Fruit fly (Drosophila melanogaster) whole organism, embryonic: Measurements from ENCODE around the gene dwg.
A peak's percentile ranks its signal among the peaks of the same experiment; 100 is the strongest.

Experiments used
- Adf1 ChIP-seq: fragments of 200-800 bp; sonication (Bioruptor generic); IDR thresholded peaks from 2 replicates; pipeline ENCODE4 v1.3.6; 2022; ENCODE audit warnings: missing biosample characterization, missing genetic modification characterization
- BEAF-32 ChIP-seq: fragments of 200-800 bp; sonication (Bioruptor generic); optimal IDR thresholded peaks from 3 replicates; lab custom pipeline; 2017; ENCODE audit warnings: missing biosample characterization, missing genetic modification characterization, mild to moderate bottlenecking, moderate library complexity, missing genetic modification reagents
- CG10267 ChIP-seq: fragments of 200-800 bp; sonication (Bioruptor generic); optimal IDR thresholded peaks from 2 replicates; lab custom pipeline; 2018; ENCODE audit warnings: missing biosample characterization, mild to moderate bottlenecking, missing genetic modification characterization, moderate library complexity
- CG11560 ChIP-seq: fragments of 200-800 bp; sonication (Bioruptor generic); IDR thresholded peaks from 3 replicates; pipeline ENCODE4 v1.3.6; 2022; ENCODE audit warnings: missing biosample characterization, missing genetic modification characterization
- CG11696 ChIP-seq: fragments of 200-800 bp; sonication (Bioruptor generic); IDR thresholded peaks from 2 replicates; pipeline ENCODE4 v1.3.6; 2022; ENCODE audit warnings: missing biosample characterization, missing genetic modification characterization
- CG13287 ChIP-seq: fragments of 200-800 bp; sonication (Bioruptor generic); IDR thresholded peaks from 2 replicates; pipeline ENCODE4 v1.3.6; 2022; ENCODE audit warnings: missing biosample characterization, missing genetic modification characterization; ENCODE audit not compliant: partially characterized antibody
- CG15011 ChIP-seq: fragments of 200-800 bp; sonication (Bioruptor generic); optimal IDR thresholded peaks from 3 replicates; lab custom pipeline; 2018; ENCODE audit warnings: missing biosample characterization, mild to moderate bottlenecking, missing genetic modification characterization
- CG15073 ChIP-seq: fragments of 200-800 bp; sonication (Bioruptor generic); optimal IDR thresholded peaks from 2 replicates; lab custom pipeline; 2016; ENCODE audit warnings: missing biosample characterization, missing genetic modification characterization
- CG15514 ChIP-seq: fragments of 200-800 bp; sonication (Bioruptor generic); optimal IDR thresholded peaks from 3 replicates; lab custom pipeline; 2017; ENCODE audit warnings: missing biosample characterization, missing genetic modification characterization, mild to moderate bottlenecking, moderate library complexity, missing genetic modification reagents
- CG16813 ChIP-seq: fragments of 200-800 bp; sonication (Bioruptor generic); IDR thresholded peaks from 3 replicates; pipeline ENCODE4 v1.3.6; 2022; ENCODE audit warnings: missing biosample characterization, missing genetic modification characterization; ENCODE audit not compliant: partially characterized antibody
- CG17568 ChIP-seq: fragments of 200-800 bp; sonication (Bioruptor generic); optimal IDR thresholded peaks from 2 replicates; lab custom pipeline; 2018; ENCODE audit warnings: missing biosample characterization, mild to moderate bottlenecking, missing genetic modification characterization, moderate library complexity
- CG17829 ChIP-seq: fragments of 200-800 bp; optimal IDR thresholded peaks from 2 replicates; lab custom pipeline; 2019; ENCODE audit warnings: missing biosample characterization, mild to moderate bottlenecking, missing genetic modification characterization, moderate library complexity
- CG2712 ChIP-seq: fragments of 200-800 bp; optimal IDR thresholded peaks from 3 replicates; lab custom pipeline; 2019; ENCODE audit warnings: missing biosample characterization, mild to moderate bottlenecking, missing genetic modification characterization, moderate library complexity
- CG2889 ChIP-seq: fragments of 200-800 bp; sonication (Bioruptor generic); IDR thresholded peaks from 3 replicates; pipeline ENCODE4 v1.3.6; 2022; ENCODE audit warnings: missing biosample characterization, missing genetic modification characterization
- CG6765 ChIP-seq: fragments of 200-800 bp; sonication (Bioruptor generic); optimal IDR thresholded peaks from 3 replicates; lab custom pipeline; 2017; ENCODE audit warnings: missing biosample characterization, mild to moderate bottlenecking, missing genetic modification characterization
- CG6854 ChIP-seq: fragments of 200-800 bp; sonication (Bioruptor generic); optimal IDR thresholded peaks from 3 replicates; lab custom pipeline; 2017; ENCODE audit warnings: missing biosample characterization, mild to moderate bottlenecking, missing genetic modification characterization
- CG7556 ChIP-seq: fragments of 200-800 bp; sonication (Bioruptor generic); optimal IDR thresholded peaks from 2 replicates; lab custom pipeline; 2017; ENCODE audit warnings: missing biosample characterization, mild to moderate bottlenecking, missing genetic modification characterization
- Camta ChIP-seq: fragments of 200-800 bp; sonication (Bioruptor generic); optimal IDR thresholded peaks from 2 replicates; lab custom pipeline; 2016; ENCODE audit warnings: missing biosample characterization, missing genetic modification characterization
- CoRest ChIP-seq: fragments of 200-800 bp; sonication (Bioruptor generic); optimal IDR thresholded peaks from 3 replicates; lab custom pipeline; 2018; ENCODE audit warnings: missing biosample characterization, mild to moderate bottlenecking, missing genetic modification characterization, moderate library complexity
- Dp ChIP-seq: fragments of 200-800 bp; sonication (Bioruptor generic); optimal IDR thresholded peaks from 2 replicates; lab custom pipeline; 2018; ENCODE audit warnings: missing biosample characterization, mild to moderate bottlenecking, missing genetic modification characterization, moderate library complexity
- E2f1 ChIP-seq: fragments of 200-800 bp; sonication (Bioruptor generic); IDR thresholded peaks from 2 replicates; pipeline ENCODE4 v1.3.6; 2022; ENCODE audit warnings: missing biosample characterization, missing genetic modification characterization
- Gug ChIP-seq: fragments of 200-800 bp; sonication (Bioruptor generic); IDR thresholded peaks from 4 replicates; pipeline ENCODE4 v1.3.6; 2022; ENCODE audit warnings: missing biosample characterization, missing genetic modification characterization
- HmgD ChIP-seq: fragments of 200-800 bp; sonication (Bioruptor generic); optimal IDR thresholded peaks from 3 replicates; lab custom pipeline; 2016; ENCODE audit warnings: missing biosample characterization, missing genetic modification characterization
- Meics ChIP-seq: fragments of 200-800 bp; sonication (Bioruptor generic); optimal IDR thresholded peaks from 2 replicates; lab custom pipeline; 2017; ENCODE audit warnings: missing biosample characterization, mild to moderate bottlenecking, missing genetic modification characterization
- Myb ChIP-seq: fragments of 200-800 bp; sonication (Bioruptor generic); optimal IDR thresholded peaks from 2 replicates; lab custom pipeline; 2016; ENCODE audit warnings: missing biosample characterization, missing genetic modification characterization
- PHDP ChIP-seq: fragments of 200-800 bp; sonication (Bioruptor generic); optimal IDR thresholded peaks from 3 replicates; lab custom pipeline; 2018; ENCODE audit warnings: missing biosample characterization, mild to moderate bottlenecking, missing genetic modification characterization, moderate library complexity
- Tbp ChIP-seq: fragments of >200 bp; optimal IDR thresholded peaks from 2 replicates; lab custom pipeline; 2018; ENCODE audit warnings: missing biosample characterization, missing genetic modification characterization
- Vsx1 ChIP-seq: fragments of 200-800 bp; sonication (Bioruptor generic); optimal IDR thresholded peaks from 2 replicates; lab custom pipeline; 2017; ENCODE audit warnings: missing biosample characterization, mild to moderate bottlenecking, missing genetic modification characterization, missing genetic modification reagents
- cato ChIP-seq: fragments of 200-800 bp; sonication (Bioruptor generic); optimal IDR thresholded peaks from 2 replicates; lab custom pipeline; 2016; ENCODE audit warnings: missing biosample characterization, missing genetic modification characterization, borderline replicate concordance
- cg ChIP-seq: fragments of 200-800 bp; sonication (Bioruptor generic); optimal IDR thresholded peaks from 3 replicates; lab custom pipeline; 2019; ENCODE audit warnings: missing biosample characterization, mild to moderate bottlenecking, missing genetic modification characterization, moderate library complexity
- corto ChIP-seq: fragments of 200-800 bp; sonication (Bioruptor generic); optimal IDR thresholded peaks from 2 replicates; lab custom pipeline; 2016; ENCODE audit warnings: missing biosample characterization, mild to moderate bottlenecking, missing genetic modification characterization, moderate library complexity
- dpn ChIP-seq, 2 experiments: fragments of 200-800 bp; sonication (Bioruptor generic); optimal IDR thresholded peaks; 3 replicates each; lab custom pipeline; 2016; ENCODE audit warnings: missing biosample characterization in 2 of 2, missing genetic modification characterization in 2 of 2
- fd102C ChIP-seq: fragments of 200-800 bp; sonication (Bioruptor generic); optimal IDR thresholded peaks from 2 replicates; lab custom pipeline; 2018; ENCODE audit warnings: missing biosample characterization, mild to moderate bottlenecking, missing genetic modification characterization, moderate library complexity
- gce ChIP-seq: fragments of 200-800 bp; sonication (Bioruptor generic); IDR thresholded peaks from 3 replicates; pipeline ENCODE4 v1.3.6; 2022; ENCODE audit warnings: missing biosample characterization, missing genetic modification characterization
- grau ChIP-seq: fragments of 200-800 bp; optimal IDR thresholded peaks from 3 replicates; lab custom pipeline; 2019; ENCODE audit warnings: missing biosample characterization, mild to moderate bottlenecking, missing genetic modification characterization, moderate library complexity
- grn ChIP-seq: fragments of 200-800 bp; sonication (Bioruptor generic); optimal IDR thresholded peaks from 3 replicates; lab custom pipeline; 2017; ENCODE audit warnings: missing biosample characterization, missing genetic modification characterization
- gt ChIP-seq: fragments of 200-800 bp; sonication (Bioruptor generic); IDR thresholded peaks from 2 replicates; pipeline ENCODE4 v1.3.6; 2022; ENCODE audit warnings: missing biosample characterization, missing genetic modification characterization
- kni ChIP-seq: fragments of 200-800 bp; sonication (Bioruptor generic); optimal IDR thresholded peaks from 3 replicates; lab custom pipeline; 2017; ENCODE audit warnings: mild to moderate bottlenecking, missing biosample characterization, missing genetic modification reagents, missing genetic modification characterization
- mam ChIP-seq: fragments of 200-800 bp; sonication (Bioruptor generic); optimal IDR thresholded peaks from 3 replicates; lab custom pipeline; 2016; ENCODE audit warnings: missing biosample characterization, missing genetic modification characterization
- nerfin-1 ChIP-seq: fragments of 200-800 bp; sonication (Bioruptor generic); optimal IDR thresholded peaks from 3 replicates; lab custom pipeline; 2019; ENCODE audit warnings: missing biosample characterization, mild to moderate bottlenecking, missing genetic modification characterization, moderate library complexity
- nerfin-2 ChIP-seq: fragments of 200-800 bp; sonication (Bioruptor generic); IDR thresholded peaks from 2 replicates; pipeline ENCODE4 v1.3.6; 2022; ENCODE audit warnings: missing biosample characterization, missing genetic modification characterization; ENCODE audit not compliant: partially characterized antibody
- onecut ChIP-seq: fragments of 200-800 bp; sonication (Bioruptor generic); IDR thresholded peaks from 2 replicates; pipeline ENCODE4 v1.3.6; 2022; ENCODE audit warnings: missing biosample characterization, missing genetic modification characterization
- p53 ChIP-seq: fragments of 200-800 bp; sonication (Bioruptor generic); optimal IDR thresholded peaks from 2 replicates; lab custom pipeline; 2016; ENCODE audit warnings: missing biosample characterization, missing genetic modification characterization
- pfk ChIP-seq: fragments of 200-800 bp; sonication (Bioruptor generic); optimal IDR thresholded peaks from 2 replicates; lab custom pipeline; 2018; ENCODE audit warnings: missing biosample characterization, mild to moderate bottlenecking, missing genetic modification characterization, moderate library complexity
- pzg ChIP-seq: fragments of 200-800 bp; sonication (Bioruptor generic); optimal IDR thresholded peaks from 3 replicates; lab custom pipeline; 2018; ENCODE audit warnings: missing biosample characterization, mild to moderate bottlenecking, missing genetic modification characterization, moderate library complexity
- salm ChIP-seq: fragments of 200-800 bp; sonication (Bioruptor generic); optimal IDR thresholded peaks from 2 replicates; lab custom pipeline; 2018; ENCODE audit warnings: missing biosample characterization, mild to moderate bottlenecking, missing genetic modification characterization
- sna ChIP-seq: fragments of 200-800 bp; sonication (Bioruptor generic); IDR thresholded peaks from 2 replicates; pipeline ENCODE4 v1.3.6; 2022; ENCODE audit warnings: missing biosample characterization, missing genetic modification characterization; ENCODE audit not compliant: partially characterized antibody
- sug ChIP-seq: fragments of 200-800 bp; optimal IDR thresholded peaks from 2 replicates; lab custom pipeline; 2019; ENCODE audit warnings: missing biosample characterization, mild to moderate bottlenecking, missing genetic modification characterization, moderate library complexity
- trem ChIP-seq: fragments of 200-800 bp; optimal IDR thresholded peaks from 3 replicates; lab custom pipeline; 2019; ENCODE audit warnings: missing biosample characterization, mild to moderate bottlenecking, missing genetic modification characterization, moderate library complexity
- wor ChIP-seq: fragments of 200-800 bp; sonication (Bioruptor generic); IDR thresholded peaks from 2 replicates; pipeline ENCODE4 v1.3.6; 2022; ENCODE audit warnings: missing biosample characterization, missing genetic modification characterization

The dwg gene

DNA sequence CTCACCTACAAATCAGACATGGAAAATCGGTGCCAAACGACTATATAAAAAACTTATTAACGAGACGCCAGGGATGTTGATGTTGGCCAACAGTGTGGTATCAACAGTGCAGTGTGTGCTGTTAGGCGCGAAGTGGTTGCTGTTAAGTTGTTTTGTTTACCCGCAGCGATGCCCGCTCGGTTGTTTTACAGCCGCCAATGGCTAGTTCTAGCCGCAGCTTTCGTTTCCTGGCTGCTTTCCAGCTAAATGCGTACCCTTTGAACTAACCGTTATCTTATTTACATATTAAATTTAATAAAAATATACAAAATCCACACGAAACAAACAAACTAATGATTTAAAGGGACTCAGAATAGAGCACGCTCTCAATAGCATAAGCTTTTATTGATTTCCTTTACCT, 11.2 kb downstream of the dwg start, which contains the start of gene crm (continued):
- TF ChIP-seq CG15073 (GFP tag; lab: Kevin White, UChicago) (no peak), pzg (peak; percentile 54), grau (tag; lab: Kevin White, UChicago) (peak; percentile 5), BEAF-32 (GFP tag; lab: Kevin White, UChicago) (peak; percentile 20), sug (tag; lab: Kevin White, UChicago) (peak; percentile 14), fd102C (no peak), pfk (GFP tag; lab: Kevin White, UChicago) (no peak), CG15011 (GFP tag; lab: Kevin White, UChicago) (no peak), salm (no peak), gce (no peak), CG10267 (tag; lab: Kevin White, UChicago) (peak; percentile 0), Myb (GFP tag; lab: Kevin White, UChicago) (peak; percentile 45), CG2712 (tag; lab: Kevin White, UChicago) (peak; percentile 56), CG15514 (GFP tag; lab: Kevin White, UChicago) (peak; percentile 68), Vsx1 (GFP tag; lab: Kevin White, UChicago) (no peak), nerfin-2 (GFP tag; lab: Robert Waterston, UW) (no peak), mam (GFP tag; lab: Kevin White, UChicago) (no peak), Dp (peak; percentile 4), Gug (GFP tag; lab: Robert Waterston, UW) (no peak), nerfin-1 (tag; lab: Kevin White, UChicago) (no peak), trem (tag; lab: Kevin White, UChicago) (peak; percentile 30), p53 (no peak), CG13287 (peak; percentile 26; the same call in 1 of the 2 replicates)

DNA sequence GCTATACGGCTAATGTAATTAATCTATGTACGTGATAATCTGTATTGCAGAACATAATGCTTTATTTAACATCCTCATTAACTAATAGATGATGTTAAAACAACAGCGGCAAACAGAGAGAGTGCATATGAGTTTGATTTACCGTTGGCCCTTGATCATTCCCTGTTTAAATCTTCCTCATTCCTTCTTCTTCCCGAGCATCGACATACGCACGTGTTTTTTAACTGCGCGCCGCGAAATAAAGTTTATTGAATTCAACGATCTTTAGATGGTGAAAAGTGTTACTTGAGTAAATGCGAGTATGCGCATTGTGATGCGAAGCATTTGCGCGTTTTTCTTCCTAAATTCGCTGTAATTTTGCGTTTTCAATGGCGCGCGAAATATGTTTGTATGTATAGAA, 12.6 kb downstream of the dwg start, which contains the start of gene kirre:
Gene kirre (plus strand): TSS at position 301 of the 400 bp plus-strand sequence.
- no peak for TF ChIP-seq E2f1 (GFP tag; lab: Robert Waterston, UW)
- no peak for TF ChIP-seq HmgD (GFP tag; lab: Kevin White, UChicago)
- no peak for TF ChIP-seq sna (GFP tag; lab: Robert Waterston, UW)
- no peak for TF ChIP-seq salm
- TF ChIP-seq wor (GFP tag; lab: Robert Waterston, UW): no peak
- no peak for TF ChIP-seq CG16813
- no peak for TF ChIP-seq Meics (GFP tag; lab: Kevin White, UChicago)
- TF ChIP-seq kni: no peak
- no peak for TF ChIP-seq onecut
- TF ChIP-seq grn (GFP tag; lab: Kevin White, UChicago): no peak
- no peak for TF ChIP-seq Adf1 (GFP tag; lab: Robert Waterston, UW)
- TF ChIP-seq CG17829 (tag; lab: Kevin White, UChicago): no peak
- no peak for TF ChIP-seq CG7556 (GFP tag; lab: Kevin White, UChicago)
- TF ChIP-seq cato: no peak
- TF ChIP-seq Tbp (GFP tag; lab: Kevin White, UChicago): no peak
- no peak for TF ChIP-seq CG11696 (GFP tag; lab: Robert Waterston, UW)
- no peak for TF ChIP-seq sug (tag; lab: Kevin White, UChicago)
- TF ChIP-seq Dp: no peak

DNA sequence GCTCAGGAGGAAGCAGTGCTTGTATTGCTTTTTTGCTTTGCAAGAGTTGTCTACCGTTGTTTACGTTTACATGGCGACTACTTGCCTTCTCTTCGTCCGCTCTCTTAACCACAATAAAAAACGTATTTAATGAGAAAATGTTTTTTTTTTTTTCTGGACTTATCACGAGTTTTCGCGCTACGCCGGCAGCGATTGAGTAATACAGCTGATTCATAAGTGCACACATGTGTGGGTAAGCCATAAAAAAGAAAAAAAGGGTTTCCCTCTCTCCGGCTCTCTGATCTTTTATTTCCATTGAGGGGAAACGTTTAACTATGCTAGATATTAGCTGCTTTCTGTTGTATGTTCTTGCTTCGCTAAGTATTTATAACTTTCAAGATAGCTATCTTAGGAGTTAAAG, 14.6 kb downstream of the dwg start:
- TF ChIP-seq CG2889 (GFP tag; lab: Robert Waterston, UW) (no peak), cg (GFP tag; lab: Kevin White, UChicago) (peak; percentile 11), wor (GFP tag; lab: Robert Waterston, UW) (no peak), CG11560 (tag; lab: Robert Waterston, UW) (no peak), dpn (GFP tag; optimal IDR thresholded peaks at IDR 0.05; lab: Kevin White, UChicago) (no peak), corto (GFP tag; lab: Kevin White, UChicago) (no peak), CG6854 (GFP tag; lab: Kevin White, UChicago) (no peak), CoRest (no peak), CG17568 (GFP tag; lab: Kevin White, UChicago) (no peak), CG6765 (no peak), CG15011 (GFP tag; lab: Kevin White, UChicago) (no peak), PHDP (tag; lab: Kevin White, UChicago) (no peak), Camta (GFP tag; lab: Kevin White, UChicago) (no peak), gt (GFP tag; lab: Robert Waterston, UW) (no peak)
